Worm (Caenorhabditis elegans): ENCODE data around the gene Y37E11AL.2.
A peak's percentile ranks its signal among the peaks of the same experiment; 100 is the strongest.

Gene Y37E11AL.2

DNA sequence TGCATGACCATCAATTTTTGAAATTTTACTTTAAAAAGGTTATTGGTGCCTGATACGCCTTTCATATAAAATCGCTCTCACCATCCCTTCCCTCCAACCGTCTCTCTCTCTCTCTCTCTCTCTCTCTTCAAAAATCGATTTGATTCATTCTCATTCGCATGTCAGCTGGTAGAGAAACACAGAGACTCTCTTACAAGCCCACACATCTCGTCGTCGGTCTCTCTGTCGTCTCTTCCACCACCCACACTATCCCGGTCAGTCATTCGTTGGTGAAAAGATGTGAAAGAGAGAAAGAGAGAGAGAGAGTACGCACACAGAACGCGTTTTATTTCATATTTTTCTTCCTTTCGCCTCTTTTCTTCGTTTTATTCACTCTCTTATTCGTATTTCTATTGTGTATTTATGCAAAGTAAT is 44.1 kb downstream of the Y37E11AL.2 start (continued):
- TF ChIP-seq nhr-12 (tag; optimal IDR thresholded peaks at IDR 0.05) (peak; percentile 0), M03D4.4 (tag; optimal IDR thresholded peaks at IDR 0.05) (peak; percentile 28), unc-39 (tag; optimal IDR thresholded peaks at IDR 0.05) (no peak), bed-3 (GFP tag; optimal IDR thresholded peaks at IDR 0.05) (no peak), mab-5 (tag; optimal IDR thresholded peaks at IDR 0.05) (no peak), cnd-1 (tag; optimal IDR thresholded peaks at IDR 0.05) (peak; percentile 59), elt-3 (tag; optimal IDR thresholded peaks at IDR 0.05) (no peak), mep-1 (tag; optimal IDR thresholded peaks at IDR 0.05) (peak; percentile 81)

DNA sequence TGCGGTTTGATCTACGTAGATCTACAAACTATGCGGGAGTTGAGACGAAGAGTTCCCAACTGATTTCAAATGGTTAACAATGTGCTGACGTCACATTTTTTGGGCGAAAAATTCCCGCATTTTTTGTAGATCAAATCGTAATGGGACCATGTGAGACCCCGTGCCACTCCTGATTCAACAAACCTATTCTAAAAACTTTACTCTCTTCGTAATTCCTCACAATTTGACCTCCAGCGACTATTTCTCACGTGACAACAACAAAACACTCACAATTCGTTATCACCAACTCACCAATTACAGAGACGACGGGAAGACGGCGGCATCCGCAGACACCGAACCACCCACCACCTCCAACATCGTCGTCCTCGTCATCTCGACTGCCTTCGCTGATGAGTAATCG is 45.4 kb downstream of the Y37E11AL.2 start, which contains the start of gene siah-1:
Gene siah-1, plus strand, starts transcription at position 301 of the 400 bp plus-strand sequence.
- TF ChIP-seq elt-1 (tag; optimal IDR thresholded peaks at IDR 0.05; ENCODE audit: borderline replicate concordance, insufficient read depth) (no peak), ceh-83 (GFP tag; optimal IDR thresholded peaks at IDR 0.05) (peak; percentile 49)

DNA sequence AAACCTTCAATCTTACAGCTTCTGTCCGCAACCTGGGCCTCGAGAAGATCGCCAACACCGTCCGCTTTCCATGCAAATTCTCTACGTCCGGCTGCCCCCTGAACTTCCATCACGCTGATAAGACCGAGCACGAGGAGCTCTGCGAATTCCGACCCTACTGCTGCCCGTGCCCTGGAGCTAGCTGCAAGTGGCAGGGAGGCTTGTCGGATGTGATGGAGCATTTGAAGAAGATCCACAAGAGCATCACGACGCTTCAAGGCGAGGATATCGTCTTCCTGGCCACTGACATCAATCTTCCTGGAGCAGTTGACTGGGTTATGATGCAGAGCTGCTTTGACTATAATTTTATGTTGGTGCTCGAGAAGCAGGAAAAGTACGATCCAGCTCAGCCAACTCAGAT is 47.5 kb downstream of the Y37E11AL.2 start:
- TF ChIP-seq ztf-11 (tag; optimal IDR thresholded peaks at IDR 0.05) (no peak), lsy-2 (tag; optimal IDR thresholded peaks at IDR 0.05) (no peak), cnd-1 (tag; optimal IDR thresholded peaks at IDR 0.05) (no peak), lin-32 (GFP tag; optimal IDR thresholded peaks at IDR 0.05) (no peak), mab-5 (tag; optimal IDR thresholded peaks at IDR 0.05) (no peak), ceh-83 (GFP tag; optimal IDR thresholded peaks at IDR 0.05) (no peak), nhr-28 (tag; optimal IDR thresholded peaks at IDR 0.05) (no peak), nhr-12 (tag; optimal IDR thresholded peaks at IDR 0.05) (no peak), drap-1 (GFP tag; optimal IDR thresholded peaks at IDR 0.05) (no peak), elt-3 (tag; optimal IDR thresholded peaks at IDR 0.05) (no peak), ces-1 (GFP tag; optimal IDR thresholded peaks at IDR 0.05) (no peak), unc-120 (tag; optimal IDR thresholded peaks at IDR 0.05; ENCODE audit: poor library complexity, severe bottlenecking) (no peak), mls-2 (tag; optimal IDR thresholded peaks at IDR 0.05) (no peak), sptf-1 (tag; optimal IDR thresholded peaks at IDR 0.05) (no peak), pha-4 (tag; optimal IDR thresholded peaks at IDR 0.05) (no peak), nhr-2 (tag; optimal IDR thresholded peaks at IDR 0.05) (no peak), M03D4.4 (tag; optimal IDR thresholded peaks at IDR 0.05) (no peak)
